Worm (Caenorhabditis elegans): ENCODE results near the gene ril-2.

ril-2 gene

DNA sequence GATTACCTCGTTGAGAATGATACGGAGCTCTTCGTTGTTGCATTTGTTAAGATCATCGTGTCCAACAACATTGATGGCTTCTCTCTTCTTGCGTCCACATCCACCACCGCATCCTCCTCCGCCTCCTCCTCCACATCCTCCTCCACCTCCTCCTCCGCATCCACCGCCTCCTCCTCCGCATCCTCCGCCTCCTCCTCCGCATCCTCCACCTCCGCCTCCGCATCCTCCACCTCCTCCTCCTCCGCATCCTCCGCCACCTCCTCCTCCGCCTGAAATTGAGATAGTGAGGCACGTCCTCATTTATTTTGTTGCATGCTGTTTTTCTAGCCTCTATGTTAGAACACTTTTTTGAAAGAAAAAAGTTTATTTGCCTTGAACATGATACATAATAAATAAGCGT lies 23.1 kb downstream of the ril-2 start:
- TF ChIP-seq ceh-8 (GFP tag; optimal IDR thresholded peaks at IDR 0.05) (peak; percentile 68), aly-2 (tag; optimal IDR thresholded peaks at IDR 0.05) (no peak), unc-98 (GFP tag; IDR thresholded peaks at IDR 0.05) (no peak), skn-1 (tag; optimal IDR thresholded peaks at IDR 0.05) (no peak), Y116A8C.19 (tag; optimal IDR thresholded peaks at IDR 0.05; ENCODE audit: borderline replicate concordance) (no peak), fkh-4 (tag; optimal IDR thresholded peaks at IDR 0.05; ENCODE audit: borderline replicate concordance) (no peak), efl-1 (optimal IDR thresholded peaks at IDR 0.05) (no peak), efl-1 (GFP tag; optimal IDR thresholded peaks at IDR 0.05 in 1 of 2) (no peak)

DNA sequence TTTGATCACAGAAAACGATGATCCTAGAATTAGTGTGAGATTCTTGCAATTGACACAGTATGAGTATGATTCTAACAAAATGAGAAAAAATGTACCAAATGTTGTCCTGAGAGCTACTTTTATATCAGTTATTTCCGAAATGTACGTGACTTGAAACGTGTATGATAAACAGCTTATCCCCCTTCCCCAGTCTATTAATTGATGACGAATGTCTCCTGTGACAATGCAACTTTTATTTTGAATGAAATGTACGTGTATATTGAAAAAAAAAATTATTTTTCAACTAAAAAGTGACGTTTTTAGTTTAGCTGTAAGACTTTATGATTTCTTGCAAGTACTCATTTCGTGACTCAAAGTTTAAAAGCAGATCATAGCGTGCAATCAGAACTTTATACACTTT lies 28.7 kb downstream of the ril-2 start:
- peak; percentile 69 for TF ChIP-seq dsc-1 (tag; optimal IDR thresholded peaks at IDR 0.05)
- TF ChIP-seq nhr-77 (tag; optimal IDR thresholded peaks at IDR 0.05): no peak
- TF ChIP-seq F16B12.6 (tag; optimal IDR thresholded peaks at IDR 0.05): no peak
- TF ChIP-seq nhr-11 (tag; optimal IDR thresholded peaks at IDR 0.05): no peak
- TF ChIP-seq aha-1 (tag; optimal IDR thresholded peaks at IDR 0.05): no peak
- peak; percentile 42 for TF ChIP-seq fkh-8 (tag; optimal IDR thresholded peaks at IDR 0.05)
- TF ChIP-seq pax-3 (tag; optimal IDR thresholded peaks at IDR 0.05): peak; percentile 60

DNA sequence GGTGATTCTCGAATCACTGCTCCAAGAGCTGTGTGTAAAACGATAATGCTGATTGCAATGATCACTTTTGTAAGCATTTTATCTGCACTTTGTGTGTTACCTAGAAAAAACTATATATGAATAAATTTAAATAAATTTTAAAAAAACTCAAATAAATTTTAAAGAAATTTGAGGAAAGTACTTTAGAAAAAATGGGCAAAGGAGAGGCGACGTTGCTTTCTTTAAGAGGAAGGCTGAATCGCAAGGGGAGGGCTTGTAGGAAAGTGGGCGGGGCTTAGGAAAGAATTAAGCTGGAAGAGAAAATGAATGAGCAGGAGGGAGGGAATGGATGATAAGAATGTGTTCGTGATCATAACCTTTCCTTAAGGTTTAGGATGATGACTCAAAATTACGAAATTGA lies 31.1 kb downstream of the ril-2 start, which contains the start of gene E02A10.4:
Gene E02A10.4, minus strand, starts transcription at position 101 of the 400 bp plus-strand sequence.
- no peak for TF ChIP-seq swsn-7 (tag; optimal IDR thresholded peaks at IDR 0.05)
- TF ChIP-seq xbp-1 (tag; optimal IDR thresholded peaks at IDR 0.05): no peak
- no peak for TF ChIP-seq pax-3 (tag; optimal IDR thresholded peaks at IDR 0.05)
- no peak for TF ChIP-seq fos-1 (tag; optimal IDR thresholded peaks at IDR 0.05)
- TF ChIP-seq ceh-82 (tag; optimal IDR thresholded peaks at IDR 0.05): no peak
- TF ChIP-seq fkh-10 (GFP tag; optimal IDR thresholded peaks at IDR 0.05): no peak
- TF ChIP-seq aha-1 (tag; optimal IDR thresholded peaks at IDR 0.05): no peak
- TF ChIP-seq sptf-1 (tag; optimal IDR thresholded peaks at IDR 0.05): no peak
- TF ChIP-seq zip-4 (GFP tag; optimal IDR thresholded peaks at IDR 0.05): no peak
- no peak for TF ChIP-seq nhr-71 (tag; optimal IDR thresholded peaks at IDR 0.05)
- TF ChIP-seq ztf-11 (tag; optimal IDR thresholded peaks at IDR 0.05): no peak
- TF ChIP-seq dsc-1 (tag; optimal IDR thresholded peaks at IDR 0.05): no peak
- no peak for TF ChIP-seq C04F5.9 (tag; optimal IDR thresholded peaks at IDR 0.05)
- TF ChIP-seq aly-2 (tag; optimal IDR thresholded peaks at IDR 0.05): no peak
- TF ChIP-seq pag-3 (tag; optimal IDR thresholded peaks at IDR 0.05; ENCODE audit: borderline replicate concordance, insufficient read depth): no peak
- no peak for TF ChIP-seq nhr-28 (tag; optimal IDR thresholded peaks at IDR 0.05)

DNA sequence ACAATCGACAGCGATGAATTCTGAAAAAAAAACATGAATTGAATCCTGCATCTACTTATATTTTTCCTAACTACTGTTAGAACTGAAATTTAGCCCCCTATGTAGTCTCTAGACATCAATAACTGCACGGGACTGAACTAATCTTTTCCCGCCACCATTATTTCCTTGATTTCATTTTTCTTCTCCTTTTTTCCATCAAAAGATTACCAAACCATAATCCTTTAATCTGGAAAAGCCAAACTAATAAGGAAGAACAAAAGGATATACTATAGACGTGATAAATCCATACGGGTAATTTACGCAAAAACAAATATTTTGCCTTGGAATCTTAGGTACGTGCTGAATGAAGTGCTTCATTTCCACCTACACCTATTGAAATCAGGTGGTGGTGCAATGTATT lies 31.6 kb downstream of the ril-2 start:
- TF ChIP-seq mdl-1 (tag; optimal IDR thresholded peaks at IDR 0.05) (no peak), dsc-1 (tag; optimal IDR thresholded peaks at IDR 0.05) (peak; percentile 80), nhr-12 (tag; optimal IDR thresholded peaks at IDR 0.05) (no peak), sox-4 (tag; optimal IDR thresholded peaks at IDR 0.05) (peak; percentile 33), irx-1 (tag; optimal IDR thresholded peaks at IDR 0.05) (no peak), pax-3 (tag; optimal IDR thresholded peaks at IDR 0.05) (peak; percentile 68)

DNA sequence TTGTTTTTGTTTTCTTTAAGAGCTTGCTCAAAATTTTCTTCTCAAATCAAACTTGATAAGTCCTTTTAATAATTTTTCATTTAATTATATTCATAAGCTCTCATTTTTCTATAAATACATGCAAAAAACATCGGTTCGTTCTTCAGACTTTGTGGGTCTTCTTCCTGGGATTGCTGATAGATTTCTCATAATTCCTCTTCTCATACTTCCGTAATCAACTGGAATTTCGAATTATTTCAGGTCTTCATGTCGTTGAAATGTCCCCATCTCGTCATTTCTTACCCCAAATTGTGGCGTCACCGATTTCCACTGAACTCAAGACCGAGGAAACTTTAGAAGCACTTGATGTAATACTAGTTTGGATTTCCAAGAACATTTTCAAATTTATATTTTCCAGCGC lies 34.1 kb downstream of the ril-2 start:
- TF ChIP-seq pag-3 (tag; optimal IDR thresholded peaks at IDR 0.05; ENCODE audit: borderline replicate concordance, insufficient read depth) (no peak), nhr-76 (tag; optimal IDR thresholded peaks at IDR 0.05) (no peak), nhr-71 (tag; optimal IDR thresholded peaks at IDR 0.05) (no peak), snpc-4 (tag; optimal IDR thresholded peaks at IDR 0.05) (no peak), irx-1 (tag; optimal IDR thresholded peaks at IDR 0.05) (no peak), blmp-1 (tag; optimal IDR thresholded peaks at IDR 0.05) (no peak), F16B12.6 (tag; optimal IDR thresholded peaks at IDR 0.05) (no peak), snu-23 (GFP tag; optimal IDR thresholded peaks at IDR 0.05) (no peak), nhr-85 (tag) (no peak), lin-39 (tag; optimal IDR thresholded peaks at IDR 0.05) (no peak), xbp-1 (tag; optimal IDR thresholded peaks at IDR 0.05) (no peak), sptf-1 (tag; optimal IDR thresholded peaks at IDR 0.05) (no peak), rnt-1 (tag; optimal IDR thresholded peaks at IDR 0.05) (no peak), tbx-2 (tag; optimal IDR thresholded peaks at IDR 0.05) (no peak), nhr-47 (tag; optimal IDR thresholded peaks at IDR 0.05) (peak; percentile 10), sox-4 (tag; optimal IDR thresholded peaks at IDR 0.05) (peak; percentile 15), ceh-88 (GFP tag; IDR thresholded peaks at IDR 0.05) (no peak), ztf-4 (tag; optimal IDR thresholded peaks at IDR 0.05) (no peak), aha-1 (tag; optimal IDR thresholded peaks at IDR 0.05) (no peak), C04F5.9 (tag; optimal IDR thresholded peaks at IDR 0.05) (no peak), nhr-237 (tag; optimal IDR thresholded peaks at IDR 0.05) (no peak), C34B4.2 (tag; optimal IDR thresholded peaks at IDR 0.05) (no peak), pqm-1 (tag; optimal IDR thresholded peaks at IDR 0.05) (no peak), dsc-1 (tag; optimal IDR thresholded peaks at IDR 0.05) (peak; percentile 78), nhr-28 (tag; optimal IDR thresholded peaks at IDR 0.05) (no peak), fkh-8 (tag; optimal IDR thresholded peaks at IDR 0.05) (peak; percentile 31), sup-37 (GFP tag; optimal IDR thresholded peaks at IDR 0.05) (no peak)

Measured in whole organism, L1 larva.